Worm (Caenorhabditis elegans): ENCODE results near the gene tbx-7.

The tbx-7 gene

ce11 chrIII:5999629-6000028, 28.7 kb downstream of the tbx-7 start:
- no peak for TF ChIP-seq blmp-1 (tag; optimal IDR thresholded peaks at IDR 0.05; ENCODE audit: insufficient read depth)
- TF ChIP-seq sem-4 (tag; optimal IDR thresholded peaks at IDR 0.05) = peak; percentile 52
- no peak for TF ChIP-seq peb-1 (tag; optimal IDR thresholded peaks at IDR 0.05)
- TF ChIP-seq nhr-11 (tag; optimal IDR thresholded peaks at IDR 0.05) = no peak
- TF ChIP-seq crh-2 (tag; optimal IDR thresholded peaks at IDR 0.05) = peak; percentile 8
- no peak for TF ChIP-seq ama-1 (optimal IDR thresholded peaks at IDR 0.05)
- peak; percentile 62 for TF ChIP-seq C34F6.9 (tag; optimal IDR thresholded peaks at IDR 0.05)
- TF ChIP-seq R02D3.7 (tag; optimal IDR thresholded peaks at IDR 0.05) = no peak
- no peak for TF ChIP-seq lin-39 (tag; optimal IDR thresholded peaks at IDR 0.05)
- TF ChIP-seq nhr-21 (tag; optimal IDR thresholded peaks at IDR 0.05) = no peak
- no peak for TF ChIP-seq zag-1 (tag; optimal IDR thresholded peaks at IDR 0.05)
- TF ChIP-seq dmd-4 (tag; optimal IDR thresholded peaks at IDR 0.05) = no peak
- TF ChIP-seq sma-9 (GFP tag; optimal IDR thresholded peaks at IDR 0.05) = no peak
- TF ChIP-seq sma-9 (tag; optimal IDR thresholded peaks at IDR 0.05) = no peak
- TF ChIP-seq nhr-6 (tag; optimal IDR thresholded peaks at IDR 0.05) = no peak
- no peak for TF ChIP-seq skn-1 (tag; optimal IDR thresholded peaks at IDR 0.05)
- no peak for TF ChIP-seq ceh-16 (tag; optimal IDR thresholded peaks at IDR 0.05)
- TF ChIP-seq nhr-23 (tag; optimal IDR thresholded peaks at IDR 0.05) = no peak
- TF ChIP-seq ztf-4 (tag; optimal IDR thresholded peaks at IDR 0.05) = no peak
- no peak for TF ChIP-seq ZK546.5 (tag; optimal IDR thresholded peaks at IDR 0.05)
- TF ChIP-seq elt-3 (tag; optimal IDR thresholded peaks at IDR 0.05) = no peak
- no peak for TF ChIP-seq aly-2 (tag; optimal IDR thresholded peaks at IDR 0.05)
- TF ChIP-seq unc-39 (tag; optimal IDR thresholded peaks at IDR 0.05) = no peak
- peak; percentile 77 for TF ChIP-seq unc-55 (GFP tag; optimal IDR thresholded peaks at IDR 0.05)
- no peak for TF ChIP-seq elt-1 (tag; optimal IDR thresholded peaks at IDR 0.05)
- no peak for TF ChIP-seq nhr-10 (tag; optimal IDR thresholded peaks at IDR 0.05)
- TF ChIP-seq lsy-2 (tag; optimal IDR thresholded peaks at IDR 0.05) = peak in 1 of 2 experiments; percentile 45
- peak; percentile 36 for TF ChIP-seq mab-5 (tag; optimal IDR thresholded peaks at IDR 0.05)
- TF ChIP-seq mdl-1 (tag; optimal IDR thresholded peaks at IDR 0.05) = peak in 1 of 2 experiments; percentile 19
- no peak for TF ChIP-seq sma-3 (GFP tag; optimal IDR thresholded peaks at IDR 0.05)
- peak; percentile 65 for TF ChIP-seq nhr-129 (tag; optimal IDR thresholded peaks at IDR 0.05)
- no peak for TF ChIP-seq ztf-11 (tag; optimal IDR thresholded peaks at IDR 0.05)
- TF ChIP-seq unc-62 (GFP tag; optimal IDR thresholded peaks at IDR 0.05) = no peak
- no peak for TF ChIP-seq egl-27 (tag; optimal IDR thresholded peaks at IDR 0.05)
- no peak for TF ChIP-seq F13H6.1 (tag; optimal IDR thresholded peaks at IDR 0.05)
- no peak for TF ChIP-seq snpc-4 (tag; optimal IDR thresholded peaks at IDR 0.05)
- peak; percentile 1 for TF ChIP-seq lin-11 (tag; optimal IDR thresholded peaks at IDR 0.05)
- TF ChIP-seq alr-1 (tag; optimal IDR thresholded peaks at IDR 0.05) = no peak
- no peak for TF ChIP-seq lin-13 (GFP tag; optimal IDR thresholded peaks at IDR 0.05)
- TF ChIP-seq gmeb-1 (tag; optimal IDR thresholded peaks at IDR 0.05) = no peak
- TF ChIP-seq nhr-25 (tag; optimal IDR thresholded peaks at IDR 0.05) = no peak
- no peak for TF ChIP-seq mbf-1 (tag; optimal IDR thresholded peaks at IDR 0.05)
- no peak for TF ChIP-seq fos-1 (tag; optimal IDR thresholded peaks at IDR 0.05)
- no peak for TF ChIP-seq nhr-12 (tag; optimal IDR thresholded peaks at IDR 0.05)
- TF ChIP-seq nhr-237 (tag; optimal IDR thresholded peaks at IDR 0.05) = no peak

ce11 chrIII:5998640-5999039, 29.7 kb downstream of the tbx-7 start:
- TF ChIP-seq nhr-21 (tag; optimal IDR thresholded peaks at IDR 0.05) = no peak
- TF ChIP-seq unc-39 (tag; optimal IDR thresholded peaks at IDR 0.05) = no peak
- TF ChIP-seq snpc-4 (tag; optimal IDR thresholded peaks at IDR 0.05) = no peak

- TF ChIP-seq ztf-11 (tag; optimal IDR thresholded peaks at IDR 0.05) = no peak
- TF ChIP-seq egl-27 (tag; optimal IDR thresholded peaks at IDR 0.05) = no peak
- TF ChIP-seq nhr-77 (tag; optimal IDR thresholded peaks at IDR 0.05) = no peak
- TF ChIP-seq mdl-1 (tag; optimal IDR thresholded peaks at IDR 0.05) = no peak
- peak; percentile 0 for TF ChIP-seq unc-55 (GFP tag; optimal IDR thresholded peaks at IDR 0.05)
- TF ChIP-seq nhr-129 (tag; optimal IDR thresholded peaks at IDR 0.05) = no peak
Observed at ce11 chrIII:5992913-5993312, 35.4 kb downstream of the tbx-7 start, which contains the start of gene T04C9.1. Gene T04C9.1 (plus strand): TSS chrIII:5993213.

All from whole organism, L2 larva.